Worm (Caenorhabditis elegans) whole organism, L2 larva: ENCODE results near the gene Y47D3A.1.
"Not testable (repeated sequence)": the region's sequence is repeated elsewhere in the genome, so short reads cannot be mapped to it uniquely, and the experiment has no call there.

ENCODE experiments used
- C34F6.9 ChIP-seq: fragments of 150-350 bp; optimal IDR thresholded peaks from 2 replicates; lab custom pipeline; 2014; ENCODE audit warnings: missing biosample characterization, missing genetic modification characterization
- F13H6.1 ChIP-seq: sonication (generic microtip); optimal IDR thresholded peaks from 2 replicates; lab custom pipeline; 2016; ENCODE audit warnings: missing genetic modification characterization, missing compliant biosample characterization
- R02D3.7 ChIP-seq: fragments of 150-350 bp; optimal IDR thresholded peaks from 2 replicates; lab custom pipeline; 2014; ENCODE audit warnings: missing biosample characterization, missing genetic modification characterization
- ZK546.5 ChIP-seq: sonication (generic microtip); optimal IDR thresholded peaks from 2 replicates; lab custom pipeline; 2017; ENCODE audit warnings: missing biosample characterization, missing genetic modification characterization
- aly-2 ChIP-seq: fragments of 150-350 bp; optimal IDR thresholded peaks from 2 replicates; lab custom pipeline; 2014; ENCODE audit warnings: missing biosample characterization, missing genetic modification characterization
- ama-1 ChIP-seq: fragments of 150-350 bp; optimal IDR thresholded peaks from 2 replicates; lab custom pipeline; 2018; ENCODE audit warnings: inconsistent platforms
- blmp-1 ChIP-seq: sonication (generic microtip); optimal IDR thresholded peaks from 2 replicates; lab custom pipeline; 2017; ENCODE audit warnings: missing genetic modification characterization, mild to moderate bottlenecking, missing compliant biosample characterization, antibody characterized with exemption, moderate library complexity; ENCODE audit not compliant: insufficient read depth
- ceh-16 ChIP-seq: fragments of 150-350 bp; optimal IDR thresholded peaks from 2 replicates; lab custom pipeline; 2014; ENCODE audit warnings: missing biosample characterization, missing genetic modification characterization
- ceh-82 ChIP-seq: fragments of 150-350 bp; optimal IDR thresholded peaks from 2 replicates; lab custom pipeline; 2014; ENCODE audit warnings: missing biosample characterization, missing genetic modification characterization
- crh-2 ChIP-seq: sonication (generic microtip); optimal IDR thresholded peaks from 2 replicates; lab custom pipeline; 2017; ENCODE audit warnings: missing biosample characterization, missing genetic modification characterization
- dmd-4 ChIP-seq: sonication (generic microtip); optimal IDR thresholded peaks from 2 replicates; lab custom pipeline; 2017; ENCODE audit warnings: missing biosample characterization, missing genetic modification characterization
- egl-27 ChIP-seq: sonication (generic microtip); optimal IDR thresholded peaks from 3 replicates; lab custom pipeline; 2017; ENCODE audit warnings: missing biosample characterization, missing genetic modification reagents, missing genetic modification characterization
- elt-1 ChIP-seq: fragments of 150-350 bp; optimal IDR thresholded peaks from 2 replicates; lab custom pipeline; 2014; ENCODE audit warnings: missing biosample characterization, missing genetic modification characterization
- elt-3 ChIP-seq: sonication (generic microtip); optimal IDR thresholded peaks from 2 replicates; lab custom pipeline; 2017; ENCODE audit warnings: missing biosample characterization, missing genetic modification characterization
- fos-1 ChIP-seq: fragments of 150-350 bp; optimal IDR thresholded peaks from 2 replicates; lab custom pipeline; 2014; ENCODE audit warnings: missing biosample characterization, missing genetic modification characterization
- gmeb-1 ChIP-seq: fragments of 150-350 bp; optimal IDR thresholded peaks from 2 replicates; lab custom pipeline; 2014; ENCODE audit warnings: missing biosample characterization, missing genetic modification characterization
- lin-11 ChIP-seq: fragments of 150-350 bp; sonication (generic microtip); optimal IDR thresholded peaks from 2 replicates; lab custom pipeline; 2014; ENCODE audit warnings: missing biosample characterization, missing genetic modification characterization, inconsistent platforms, mixed read lengths
- lin-13 ChIP-seq: fragments of 150-350 bp; optimal IDR thresholded peaks from 2 replicates; lab custom pipeline; 2014; ENCODE audit warnings: missing biosample characterization, missing genetic modification reagents, missing genetic modification characterization
- lin-39 ChIP-seq: fragments of 150-350 bp; optimal IDR thresholded peaks from 2 replicates; lab custom pipeline; 2014; ENCODE audit warnings: missing biosample characterization, missing genetic modification reagents, missing genetic modification characterization
- lsy-2 ChIP-seq, 2 experiments: fragments of 150-350 bp in 1 of 2; sonication (generic microtip) in 1 of 2; optimal IDR thresholded peaks; 2 replicates each; lab custom pipeline; 2014 to 2017; ENCODE audit warnings: missing biosample characterization in 2 of 2, missing genetic modification characterization in 2 of 2
- mab-5 ChIP-seq: fragments of 150-350 bp; optimal IDR thresholded peaks from 2 replicates; lab custom pipeline; 2014; ENCODE audit warnings: missing biosample characterization, missing genetic modification characterization
- mbf-1 ChIP-seq: sonication (generic microtip); optimal IDR thresholded peaks from 2 replicates; lab custom pipeline; 2017; ENCODE audit warnings: missing biosample characterization, missing genetic modification characterization
- mdl-1 ChIP-seq, 2 experiments: fragments of 150-350 bp in 1 of 2; sonication (generic microtip) in 1 of 2; optimal IDR thresholded peaks; 2 replicates each; lab custom pipeline; 2017; ENCODE audit warnings: missing biosample characterization in 2 of 2, missing genetic modification characterization in 2 of 2
- nhr-10 ChIP-seq: sonication (generic microtip); optimal IDR thresholded peaks from 2 replicates; lab custom pipeline; 2017; ENCODE audit warnings: missing biosample characterization, missing genetic modification characterization
- nhr-12 ChIP-seq: fragments of 150-350 bp; optimal IDR thresholded peaks from 2 replicates; lab custom pipeline; 2014; ENCODE audit warnings: missing biosample characterization, missing genetic modification characterization
- nhr-129 ChIP-seq: fragments of 150-350 bp; optimal IDR thresholded peaks from 2 replicates; lab custom pipeline; 2014; ENCODE audit warnings: missing biosample characterization, missing genetic modification characterization
- nhr-21 ChIP-seq: fragments of 150-350 bp; optimal IDR thresholded peaks from 2 replicates; lab custom pipeline; 2014; ENCODE audit warnings: missing biosample characterization, missing genetic modification characterization
- nhr-23 ChIP-seq: fragments of 150-350 bp; optimal IDR thresholded peaks from 2 replicates; lab custom pipeline; 2014; ENCODE audit warnings: missing biosample characterization, missing genetic modification reagents, missing genetic modification characterization
- nhr-237 ChIP-seq: fragments of 150-350 bp; optimal IDR thresholded peaks from 2 replicates; lab custom pipeline; 2014; ENCODE audit warnings: missing biosample characterization, missing genetic modification characterization
- nhr-77 ChIP-seq: fragments of 150-350 bp; optimal IDR thresholded peaks from 2 replicates; lab custom pipeline; 2014; ENCODE audit warnings: missing biosample characterization, missing genetic modification characterization
- peb-1 ChIP-seq: fragments of 150-350 bp; optimal IDR thresholded peaks from 2 replicates; lab custom pipeline; 2014; ENCODE audit warnings: missing biosample characterization, missing genetic modification characterization
- sem-4 ChIP-seq: fragments of 150-350 bp; optimal IDR thresholded peaks from 2 replicates; lab custom pipeline; 2014; ENCODE audit warnings: missing biosample characterization, missing genetic modification reagents, missing genetic modification characterization
- sma-3 ChIP-seq: sonication (generic microtip); optimal IDR thresholded peaks from 2 replicates; lab custom pipeline; 2016; ENCODE audit warnings: missing genetic modification reagents, missing genetic modification characterization, missing compliant biosample characterization
- snpc-4 ChIP-seq: fragments of 150-350 bp; optimal IDR thresholded peaks from 2 replicates; lab custom pipeline; 2014; ENCODE audit warnings: missing biosample characterization, missing genetic modification characterization
- unc-39 ChIP-seq: fragments of 150-350 bp; optimal IDR thresholded peaks from 2 replicates; lab custom pipeline; 2014; ENCODE audit warnings: missing biosample characterization, missing genetic modification characterization
- unc-55 ChIP-seq: fragments of 150-350 bp; sonication (generic microtip); optimal IDR thresholded peaks from 3 replicates; lab custom pipeline; 2014; ENCODE audit warnings: missing biosample characterization, missing genetic modification reagents, missing genetic modification characterization
- unc-62 ChIP-seq: fragments of 150-350 bp; optimal IDR thresholded peaks from 2 replicates; lab custom pipeline; 2014; ENCODE audit warnings: missing biosample characterization, missing genetic modification reagents, missing genetic modification characterization
- ztf-1 ChIP-seq: fragments of 200-800 bp; sonication (Bioruptor generic); conservative IDR thresholded peaks from 2 replicates; pipeline ENCODE4 v1.3.6; 2022; ENCODE audit warnings: missing genetic modification characterization, missing compliant biosample characterization
- ztf-4 ChIP-seq: fragments of 150-350 bp; optimal IDR thresholded peaks from 2 replicates; lab custom pipeline; 2014; ENCODE audit warnings: missing biosample characterization, missing genetic modification characterization

Gene Y47D3A.1

DNA sequence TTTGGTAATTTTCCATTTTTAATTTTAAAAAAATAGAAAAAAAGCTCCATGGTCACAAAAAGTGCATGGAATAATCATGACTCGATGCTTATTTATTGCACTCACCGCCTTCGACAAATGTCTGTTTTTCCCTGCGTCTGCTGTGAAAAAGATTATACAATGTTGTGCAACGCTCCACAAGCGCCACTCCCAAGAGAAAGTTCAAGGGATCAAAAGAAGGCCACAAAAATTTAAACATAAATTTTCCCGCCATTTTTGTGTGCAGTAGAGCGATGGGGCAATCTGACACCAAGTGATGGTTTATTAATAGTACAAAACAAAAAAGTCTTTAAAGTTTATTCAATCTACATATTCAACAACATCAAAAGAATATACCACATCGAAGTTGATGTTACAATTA is 2.7 kb downstream of the Y47D3A.1 start, which contains the start of gene fbxa-128 (continued):
- no peak for TF ChIP-seq aly-2 (tag; lab: Kevin White, UChicago)
- TF ChIP-seq sem-4 = no peak
- TF ChIP-seq dmd-4 (tag; lab: Kevin White, UChicago) = no peak
- no peak for TF ChIP-seq nhr-77 (tag; lab: Kevin White, UChicago)
- no peak for TF ChIP-seq peb-1 (tag; lab: Kevin White, UChicago)
- TF ChIP-seq ZK546.5 (tag; lab: Kevin White, UChicago) = no peak

- TF ChIP-seq C34F6.9 (tag; lab: Kevin White, UChicago); elt-1 (tag; lab: Kevin White, UChicago); lin-13 (GFP tag; lab: Kevin White, UChicago): not testable (repeated sequence)
These were observed 10.2 kb downstream of the Y47D3A.1 start, which contains the start of gene pha-1 for ce11 chrIII:11131475-11131874. Gene pha-1 (plus strand): TSS chrIII:11131775.

DNA sequence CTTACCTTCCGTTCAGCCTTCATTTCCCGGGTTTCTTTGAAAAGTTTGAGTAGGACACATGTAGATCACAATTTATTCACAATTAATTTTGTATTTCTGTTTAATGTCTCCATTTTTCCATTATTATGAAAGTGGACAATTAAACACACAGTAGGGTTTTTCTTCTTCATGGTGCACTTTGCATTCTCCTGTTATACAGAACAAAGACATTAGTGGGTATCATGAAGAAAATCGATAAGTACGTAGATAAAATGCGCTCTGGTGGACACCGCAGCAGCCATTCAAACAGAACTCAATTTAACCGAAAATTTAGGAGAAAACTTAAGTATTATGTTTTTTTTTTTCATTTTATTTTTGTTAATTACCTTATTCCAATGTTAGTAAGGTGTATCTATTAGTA is 12.3 kb downstream of the Y47D3A.1 start:
- TF ChIP-seq ama-1 (lab: Kevin White, UChicago) (no peak), unc-55 (GFP tag; lab: Kevin White, UChicago) (peak; percentile 29), nhr-129 (tag; lab: Kevin White, UChicago) (no peak), ZK546.5 (tag; lab: Kevin White, UChicago) (no peak), sem-4 (no peak), C34F6.9 (tag; lab: Kevin White, UChicago) (peak; percentile 1)

- TF ChIP-seq ztf-1 (GFP tag; lab: Robert Waterston, UW) = no peak
- TF ChIP-seq mab-5 (tag; lab: Kevin White, UChicago) = no peak
- TF ChIP-seq nhr-12 (tag; lab: Kevin White, UChicago) = no peak
- TF ChIP-seq elt-3 (tag; lab: Kevin White, UChicago) = no peak
- no peak for TF ChIP-seq F13H6.1 (tag; lab: Kevin White, UChicago)
- TF ChIP-seq elt-1 (tag; lab: Kevin White, UChicago) = no peak
- TF ChIP-seq, all 48 proteins: peak for 0
These were observed 14.1 kb downstream of the Y47D3A.1 start, which contains the start of gene Y48A6C.8 for ce11 chrIII:11127528-11127927. Gene Y48A6C.8 (minus strand): TSS chrIII:11127628.

DNA sequence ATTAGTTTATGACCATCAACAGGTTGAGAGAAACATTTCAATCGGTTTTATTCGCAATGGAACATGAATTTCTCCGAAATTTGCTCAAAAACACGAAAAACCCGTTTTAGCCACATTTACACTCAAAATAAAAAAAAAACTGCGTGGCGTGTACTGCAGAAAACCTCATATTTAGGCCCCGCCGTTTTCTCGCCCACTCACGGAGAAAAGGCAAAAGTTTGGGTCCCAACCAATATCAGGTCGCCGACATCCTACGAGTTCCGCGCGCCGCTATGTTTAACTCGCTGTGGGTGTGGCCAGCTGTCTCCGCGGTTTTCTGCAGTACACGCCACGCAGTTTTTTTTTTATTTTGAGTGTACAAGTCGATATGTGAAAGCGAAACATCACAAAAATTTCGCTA is 17.8 kb downstream of the Y47D3A.1 start:
- TF ChIP-seq nhr-77 (tag; lab: Kevin White, UChicago) = no peak
- peak; percentile 75 for TF ChIP-seq snpc-4 (tag; lab: Kevin White, UChicago)

DNA sequence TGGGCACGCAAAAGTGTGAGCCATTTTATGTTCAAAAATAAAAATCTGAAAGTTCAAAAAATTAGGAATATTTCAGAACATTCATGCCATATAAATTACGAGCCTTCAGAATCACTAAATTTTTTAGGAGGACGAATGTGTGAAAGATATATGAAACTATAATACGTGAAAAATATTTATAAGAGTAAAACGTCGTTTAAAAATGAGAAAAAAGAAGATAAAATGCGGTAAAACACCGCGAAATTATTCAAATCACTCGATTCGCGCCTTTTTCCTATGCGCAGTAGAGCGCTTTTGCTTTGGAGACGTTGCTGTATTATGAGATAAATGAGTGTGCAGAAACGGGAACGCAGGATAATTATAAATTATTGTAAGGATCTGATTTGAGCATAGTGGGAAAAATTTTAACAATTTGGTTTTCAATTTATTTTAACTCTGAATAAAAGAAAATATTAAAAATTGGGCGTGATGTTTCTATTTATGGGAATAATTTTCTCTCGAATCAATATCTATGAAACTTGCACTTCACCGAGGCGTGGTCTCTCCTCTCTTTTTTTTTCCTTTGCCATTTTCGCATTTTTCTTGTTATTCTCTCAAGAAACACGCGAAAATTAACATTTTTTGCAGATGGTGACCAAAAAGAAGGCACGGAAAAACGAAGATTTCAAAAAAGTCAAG is 22.3 kb downstream of the Y47D3A.1 start, which contains the start of the genes sup-35 and Y48A6C.4:
TSS of gene sup-35 (minus strand) at position 51 of the 678 bp plus-strand sequence.
TSS of gene Y48A6C.4 (plus strand) at position 628 of the 678 bp plus-strand sequence.
- TF ChIP-seq ztf-1 (GFP tag; lab: Robert Waterston, UW) (no peak), mdl-1 (tag; optimal IDR thresholded peaks at IDR 0.05; lab: Kevin White, UChicago) (peak in 1 of 2 experiments; percentile 3), nhr-237 (no peak), nhr-77 (tag; lab: Kevin White, UChicago) (no peak), unc-55 (GFP tag; lab: Kevin White, UChicago) (peak; percentile 91), ceh-16 (no peak), mbf-1 (tag; lab: Kevin White, UChicago) (no peak), sem-4 (peak; percentile 30), nhr-23 (tag; lab: Kevin White, UChicago) (no peak), ztf-4 (peak; percentile 49), nhr-10 (tag; lab: Kevin White, UChicago) (no peak), elt-1 (tag; lab: Kevin White, UChicago) (no peak), lsy-2 (tag; optimal IDR thresholded peaks at IDR 0.05; lab: Kevin White, UChicago) (peak; percentile 57 to 90), R02D3.7 (tag; lab: Kevin White, UChicago) (no peak), fos-1 (tag; lab: Kevin White, UChicago) (peak; percentile 34), unc-62 (no peak), blmp-1 (peak; percentile 8), F13H6.1 (tag; lab: Kevin White, UChicago) (peak; percentile 73), snpc-4 (tag; lab: Kevin White, UChicago) (peak; percentile 77), ceh-82 (tag; lab: Kevin White, UChicago) (no peak), C34F6.9 (tag; lab: Kevin White, UChicago) (peak; percentile 91), gmeb-1 (tag; lab: Kevin White, UChicago) (peak; percentile 93), nhr-12 (tag; lab: Kevin White, UChicago) (no peak), elt-3 (tag; lab: Kevin White, UChicago) (no peak), ama-1 (lab: Kevin White, UChicago) (no peak), lin-11 (tag; lab: Kevin White, UChicago) (no peak), aly-2 (tag; lab: Kevin White, UChicago) (no peak), nhr-21 (peak; percentile 61), crh-2 (peak; percentile 85), lin-39 (tag; lab: Kevin White, UChicago) (no peak), ZK546.5 (tag; lab: Kevin White, UChicago) (no peak), egl-27 (tag; lab: Kevin White, UChicago) (no peak), mab-5 (tag; lab: Kevin White, UChicago) (no peak), lin-13 (GFP tag; lab: Kevin White, UChicago) (peak; percentile 91), sma-3 (GFP tag; lab: Kevin White, UChicago) (peak; percentile 96), unc-39 (tag; lab: Kevin White, UChicago) (no peak)
